Fruit fly (Drosophila melanogaster) ovary, adult (tissue): ENCODE measurements around the gene CG5953.

Source experiments
- CG17801 ChIP-seq: fragments of 200-800 bp; optimal IDR thresholded peaks from 2 replicates; lab custom pipeline; 2019; ENCODE audit warnings: missing biosample characterization, mild to moderate bottlenecking, missing genetic modification characterization, moderate library complexity; ENCODE audit not compliant: partially characterized antibody

CG5953 gene

DNA sequence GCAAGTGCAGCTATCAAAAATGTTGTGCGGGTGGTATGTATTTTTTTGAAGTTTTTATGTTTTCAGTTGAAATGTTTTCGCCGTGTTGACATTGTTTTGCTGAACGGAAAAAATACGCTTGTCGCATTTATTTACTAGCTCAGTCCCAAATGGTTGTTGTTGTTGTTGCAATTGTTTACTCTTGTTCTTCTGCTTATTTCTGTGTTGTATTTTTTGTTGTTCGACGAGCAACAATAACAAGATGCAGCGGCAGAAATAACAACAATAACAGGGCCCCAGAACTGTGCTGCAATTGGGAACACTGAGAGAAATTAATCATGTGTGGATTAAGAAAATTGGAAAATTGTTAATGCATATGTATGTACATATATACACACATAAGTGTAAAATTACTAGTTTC lies 5.5 kb upstream of the CG5953 start:
- TF ChIP-seq CG17801: peak; percentile 57

DNA sequence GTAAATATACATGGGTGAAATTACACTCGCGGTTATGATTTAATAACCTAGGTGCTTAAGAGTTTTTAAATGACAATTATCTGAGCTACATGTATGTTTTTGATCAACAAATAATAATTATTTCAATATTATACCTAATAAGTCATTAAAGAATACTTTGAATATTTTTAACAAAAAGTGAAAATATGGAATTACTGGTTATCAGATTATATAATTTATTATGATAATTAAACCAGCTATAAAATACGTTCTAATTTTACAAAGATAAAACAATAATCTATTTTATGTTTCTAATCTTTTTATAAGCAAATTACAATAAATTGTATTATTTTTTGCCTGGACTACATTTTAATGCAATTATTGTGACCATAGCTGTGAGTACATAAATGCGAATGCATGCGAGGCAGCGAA lies 4.4 kb upstream of the CG5953 start:
- peak; percentile 78 for TF ChIP-seq CG17801

- TF ChIP-seq CG17801: no peak
Measured at dm6 chr2L:16536501-16536900, 3.8 kb upstream of the CG5953 start.

dm6 chr2L:16535673-16536144 lies 3.0 kb upstream of the CG5953 start:
- peak; percentile 68 for TF ChIP-seq CG17801

DNA sequence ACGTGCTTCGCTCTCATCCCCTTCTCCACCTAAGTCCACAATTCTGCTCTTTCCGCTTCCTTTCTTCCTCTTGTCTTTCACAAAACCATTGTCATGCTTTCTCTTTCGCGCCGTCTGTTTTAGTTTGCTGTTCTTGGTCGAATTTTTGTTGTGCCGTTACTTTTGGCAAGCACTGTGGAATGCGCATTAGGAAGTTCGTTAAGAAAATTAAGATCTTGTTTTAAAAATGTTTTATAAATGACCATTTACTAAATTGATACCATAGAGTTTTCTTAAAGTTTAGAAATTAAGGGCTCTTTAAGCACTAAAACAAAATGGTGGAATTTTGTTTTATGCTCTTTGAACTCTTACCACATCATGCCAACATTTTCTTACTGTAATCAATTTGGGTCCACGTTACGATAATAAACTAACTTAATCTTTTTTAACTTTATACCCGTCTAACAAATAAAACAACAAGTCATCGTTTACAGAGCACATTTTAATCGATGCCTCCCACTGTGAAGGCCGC lies 2.4 kb upstream of the CG5953 start:
- TF ChIP-seq CG17801: peak; percentile 31

DNA sequence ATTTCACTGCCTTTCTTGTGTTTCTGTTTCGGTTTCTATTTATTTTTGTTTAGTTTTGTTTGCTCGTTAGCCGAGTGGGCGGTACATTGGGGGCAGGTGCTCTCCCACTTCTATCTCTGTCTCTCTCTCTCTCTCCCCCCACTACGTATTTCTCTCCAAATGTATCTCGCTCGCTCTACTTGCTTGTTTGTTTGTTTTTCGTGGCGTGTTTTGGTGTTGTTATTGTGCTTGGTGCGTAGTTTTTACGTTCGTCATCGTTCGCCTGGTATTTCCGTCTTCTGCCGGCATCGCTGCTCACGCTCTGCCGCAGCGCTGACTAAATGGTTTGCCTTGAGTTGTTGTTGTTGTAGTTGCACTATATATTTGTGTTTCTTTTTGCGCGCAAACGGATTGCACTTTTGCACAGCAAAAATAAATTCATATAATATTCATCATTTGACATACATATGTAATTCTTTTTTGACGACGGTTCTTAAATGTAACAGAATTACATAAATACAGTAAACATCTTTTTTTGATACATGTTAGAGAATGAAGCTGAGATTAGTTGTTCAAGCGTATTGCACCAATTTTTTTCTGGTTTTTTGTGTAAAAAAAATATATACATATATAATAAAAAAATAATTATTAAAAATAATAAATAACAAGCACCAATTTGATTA lies 1.6 kb upstream of the CG5953 start:
- peak; percentile 73 for TF ChIP-seq CG17801

DNA sequence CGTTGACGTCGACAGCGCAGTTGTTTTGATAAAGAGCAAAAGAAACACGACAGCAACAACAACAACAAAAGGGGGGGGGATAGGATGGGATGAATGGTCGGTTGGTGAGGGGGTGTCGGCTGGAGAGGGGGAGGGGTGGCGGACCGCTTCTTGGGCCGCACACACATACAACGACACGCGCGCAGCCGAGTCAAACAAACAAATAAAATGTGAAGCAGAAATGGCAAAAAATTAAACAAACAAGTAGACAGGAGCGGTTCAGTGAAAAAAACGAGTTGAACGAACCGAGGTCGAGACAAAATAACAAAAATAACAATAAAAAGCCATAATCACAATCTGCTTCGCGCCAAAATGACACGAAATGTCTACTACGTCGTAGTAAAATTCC lies 703 bp upstream of the CG5953 start:
- TF ChIP-seq CG17801: no peak

dm6 chr2L:16531507-16532134 lies 1.1 kb downstream of the CG5953 start:
- TF ChIP-seq CG17801: no peak

DNA sequence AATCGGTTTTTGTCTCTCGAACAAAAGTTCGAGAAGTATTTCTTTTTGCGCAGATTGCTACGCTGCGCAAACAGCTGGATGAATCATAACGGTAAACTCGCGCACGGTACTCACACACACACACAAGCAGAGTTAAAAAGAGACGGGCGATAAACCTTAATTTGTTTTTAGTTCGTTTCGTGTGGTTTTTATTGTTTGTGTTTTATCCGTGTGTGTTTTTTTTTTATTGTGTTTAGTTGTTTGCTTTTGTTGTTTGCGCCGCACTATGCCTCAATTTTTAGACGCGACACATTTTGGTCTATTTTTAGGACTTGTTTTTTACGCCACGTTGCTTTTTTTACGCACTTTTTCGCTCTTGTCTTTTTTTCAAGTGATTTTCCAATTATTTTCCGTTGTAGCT lies 1.9 kb downstream of the CG5953 start:
- no peak for TF ChIP-seq CG17801

DNA sequence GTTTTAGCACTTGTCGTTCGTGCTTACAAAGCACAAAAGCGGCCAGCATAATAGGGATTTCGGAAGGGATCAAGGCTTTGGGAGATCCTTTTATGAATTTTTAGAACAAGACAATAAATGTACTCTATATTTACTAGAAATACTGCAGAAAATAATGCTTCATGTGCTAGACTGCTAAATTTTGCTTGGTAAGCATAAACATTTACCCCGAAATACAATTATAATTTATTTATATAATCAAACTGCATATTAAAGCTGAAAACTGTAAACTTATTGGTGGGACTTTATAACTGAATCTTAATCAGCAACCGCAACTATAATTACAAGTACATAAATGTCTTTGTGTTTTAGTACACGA lies 2.3 kb downstream of the CG5953 start:
- TF ChIP-seq CG17801: no peak

DNA sequence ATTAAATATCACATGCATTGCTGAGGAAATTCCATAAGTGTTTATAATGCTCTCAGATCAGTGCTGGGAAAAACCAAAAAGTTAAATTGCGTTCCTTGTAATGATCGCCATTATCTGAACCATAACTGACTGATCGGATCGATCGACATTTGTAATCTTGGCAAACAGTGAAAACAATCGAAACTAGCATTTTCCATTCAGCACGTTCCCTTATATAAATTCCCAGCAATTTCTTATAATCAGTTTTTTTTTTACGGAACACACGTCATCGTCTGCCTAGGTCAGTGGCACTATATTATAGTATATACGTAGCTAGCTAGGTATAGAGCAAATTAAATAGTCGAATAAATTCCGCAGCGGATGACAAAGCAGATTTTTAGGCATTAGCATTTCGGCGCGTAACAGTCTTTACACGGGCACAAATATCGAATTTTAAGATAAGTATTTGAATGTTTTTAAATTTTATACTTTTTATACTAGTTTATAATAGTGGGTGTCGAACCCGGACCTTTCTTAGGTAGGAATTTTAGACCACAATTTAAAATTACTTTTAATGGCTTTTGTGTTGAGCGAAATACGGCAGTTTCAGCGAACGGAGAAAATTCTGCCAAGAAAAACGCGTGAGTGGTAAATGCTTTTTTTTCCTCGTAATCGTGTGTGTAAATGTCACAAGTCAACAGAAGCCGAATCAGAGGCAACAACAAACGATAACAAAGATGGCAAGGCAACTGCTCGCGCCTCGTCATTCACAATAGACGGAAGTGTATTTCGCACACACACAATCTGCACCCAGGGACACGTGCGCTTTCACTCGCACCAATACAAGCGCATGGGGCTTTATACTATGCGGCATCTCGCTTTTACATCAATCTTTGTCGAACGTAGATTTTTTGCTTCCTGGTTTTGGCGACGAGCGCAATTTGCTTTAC lies 2.9 kb downstream of the CG5953 start:
- TF ChIP-seq CG17801: no peak

DNA sequence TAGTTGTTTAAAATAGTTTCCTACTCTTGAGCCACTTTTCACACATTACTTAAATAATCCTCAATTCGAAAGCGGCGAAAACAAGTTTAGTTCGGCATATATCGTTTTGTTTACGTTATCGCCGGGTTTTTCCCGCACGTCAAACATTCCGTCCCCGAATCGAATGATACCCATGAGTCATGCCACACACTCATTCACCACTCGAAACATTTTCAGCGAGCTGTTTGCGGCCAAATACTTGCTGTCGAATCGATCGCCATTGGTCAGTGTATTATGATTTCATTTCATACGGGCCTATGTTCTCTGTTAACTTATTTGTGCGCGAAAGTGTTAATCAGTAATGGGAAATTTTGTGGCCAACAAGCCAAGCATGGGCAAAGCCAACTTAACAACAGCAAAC lies 4.2 kb downstream of the CG5953 start:
- TF ChIP-seq CG17801: no peak

dm6 chr2L:16526578-16526977 lies 6.1 kb downstream of the CG5953 start:
- no peak for TF ChIP-seq CG17801

DNA sequence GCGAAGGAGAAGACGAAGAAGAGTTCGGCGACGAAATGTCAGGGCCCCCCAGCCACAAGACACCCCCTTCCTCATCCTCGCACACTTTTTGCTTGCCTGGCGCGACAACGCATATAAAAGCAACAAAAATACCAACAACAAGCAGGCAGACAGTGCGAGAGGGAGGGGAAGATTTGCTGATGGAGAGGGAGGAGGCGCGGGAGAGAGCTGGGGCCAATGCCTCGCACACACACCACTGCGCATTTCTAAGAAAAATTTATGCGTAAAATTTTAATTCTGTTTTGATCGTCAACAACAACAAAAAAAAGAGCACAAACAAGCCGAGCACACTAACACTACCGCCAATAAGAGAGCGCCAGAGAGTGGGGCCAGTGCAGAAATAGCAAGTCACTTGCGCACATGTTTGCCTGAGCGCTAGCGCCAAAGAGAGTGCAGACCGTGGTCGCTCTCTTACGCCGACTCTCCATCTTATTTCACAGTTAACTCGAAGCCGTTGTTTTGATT lies 6.6 kb downstream of the CG5953 start:
- no peak for TF ChIP-seq CG17801

dm6 chr2L:16525114-16525513 lies 7.6 kb downstream of the CG5953 start:
- no peak for TF ChIP-seq CG17801

DNA sequence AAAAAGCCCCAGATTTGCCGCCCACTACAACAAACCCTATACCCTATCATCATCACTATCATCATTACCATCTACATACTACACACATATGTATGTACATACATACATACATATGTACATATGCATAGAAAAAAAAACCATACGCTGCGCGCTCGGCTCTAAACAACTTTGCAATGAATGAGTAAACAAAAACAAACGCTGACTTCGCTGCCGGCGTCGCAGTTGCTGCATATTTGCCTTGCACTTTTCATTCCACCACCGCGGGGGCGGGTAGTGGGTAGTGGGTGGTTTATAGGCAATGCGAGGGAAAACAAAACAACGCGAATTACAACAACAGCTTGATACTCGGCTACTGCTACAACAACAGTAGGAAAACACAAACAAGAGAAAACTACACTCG lies 9.6 kb downstream of the CG5953 start:
- TF ChIP-seq CG17801: no peak

DNA sequence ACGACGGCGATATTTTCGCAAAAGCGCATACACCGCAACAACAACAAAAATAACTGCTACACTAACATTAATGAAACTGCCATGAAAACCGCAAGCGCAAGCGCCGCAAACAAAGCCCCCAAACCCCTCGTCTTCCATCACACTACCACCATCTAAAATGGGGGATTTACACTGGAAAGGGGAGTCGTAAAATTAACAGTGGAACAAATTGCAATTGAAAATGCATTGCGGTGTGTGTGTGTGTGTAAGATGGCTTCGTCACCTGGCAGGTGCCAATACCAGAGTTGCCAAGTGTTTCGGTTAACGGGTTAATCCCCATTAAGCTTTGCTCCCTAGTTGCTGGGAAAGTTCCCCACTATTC lies 10.4 kb downstream of the CG5953 start:
- TF ChIP-seq CG17801: no peak
